Worm (Caenorhabditis elegans): ENCODE measurements around the gene F52H2.5.

ce11 chrX:2607522-2608278 lies 47.8 kb upstream of the F52H2.5 start, which contains the start of gene T03G6.1:
- TF ChIP-seq nhr-6 (tag; optimal IDR thresholded peaks at IDR 0.05): no peak
- TF ChIP-seq unc-62 (GFP tag; optimal IDR thresholded peaks at IDR 0.05): no peak
- TF ChIP-seq egl-27 (tag; optimal IDR thresholded peaks at IDR 0.05): no peak
- TF ChIP-seq lin-39 (tag; optimal IDR thresholded peaks at IDR 0.05): no peak
- TF ChIP-seq unc-39 (tag; optimal IDR thresholded peaks at IDR 0.05): no peak
- no peak for TF ChIP-seq ama-1 (optimal IDR thresholded peaks at IDR 0.05)
- TF ChIP-seq ztf-4 (tag; optimal IDR thresholded peaks at IDR 0.05): no peak
- TF ChIP-seq elt-1 (tag; optimal IDR thresholded peaks at IDR 0.05): no peak
- TF ChIP-seq R02D3.7 (tag; optimal IDR thresholded peaks at IDR 0.05): no peak

Measured in whole organism, L2 larva.